Worm (Caenorhabditis elegans) whole organism, young adult: ENCODE results near the gene cdk-11.2.

ENCODE experiments used
- K12H6.12 ChIP-seq: fragments of 200-800 bp; sonication (Bioruptor generic); optimal IDR thresholded peaks from 2 replicates; lab custom pipeline; 2018; ENCODE audit warnings: mild to moderate bottlenecking, missing genetic modification characterization, missing compliant biosample characterization
- ama-1 ChIP-seq, 3 experiments: fragments of 150-350 bp in 1 of 3; sonication (generic microtip) in 2 of 3; optimal IDR thresholded peaks; 2 replicates each; lab custom pipeline; 2014 to 2018; ENCODE audit warnings: missing biosample characterization in 2 of 3, missing genetic modification characterization in 2 of 3, missing genetic modification reagents in 2 of 3
- bed-2 ChIP-seq: fragments of 200-800 bp; sonication (Bioruptor generic); IDR thresholded peaks from 2 replicates; pipeline ENCODE4 v1.3.6; 2022; ENCODE audit warnings: missing genetic modification reagents, missing genetic modification characterization, missing compliant biosample characterization
- ceh-91 ChIP-seq: fragments of 200-800 bp; sonication (Bioruptor generic); IDR thresholded peaks from 2 replicates; pipeline ENCODE4 v1.3.6; 2022; ENCODE audit warnings: missing genetic modification reagents, missing genetic modification characterization, missing compliant biosample characterization
- lin-35 ChIP-seq, 3 experiments: fragments of 150-350 bp in 2 of 3; sonication (generic microtip) in 1 of 3; optimal IDR thresholded peaks; 2 replicates each; lab custom pipeline; 2014 to 2018; ENCODE audit warnings: missing biosample characterization in 3 of 3, missing genetic modification characterization in 3 of 3, missing genetic modification reagents in 3 of 3
- lin-40 ChIP-seq: sonication (generic microtip); optimal IDR thresholded peaks from 2 replicates; lab custom pipeline; 2016; ENCODE audit warnings: missing genetic modification characterization, mild to moderate bottlenecking, missing compliant biosample characterization, missing genotype, missing genetic modification reagents
- nfya-1 ChIP-seq: sonication (generic microtip); optimal IDR thresholded peaks from 2 replicates; lab custom pipeline; 2017; ENCODE audit warnings: antibody characterized with exemption, missing compliant biosample characterization, missing genetic modification characterization, borderline replicate concordance; ENCODE audit not compliant: insufficient read depth
- nfya-2 ChIP-seq: fragments of 200-800 bp; sonication (Bioruptor generic); IDR thresholded peaks from 2 replicates; pipeline ENCODE4 v1.3.6; 2022; ENCODE audit warnings: missing genetic modification reagents, missing genetic modification characterization, missing compliant biosample characterization
- snpc-3.4 ChIP-seq: sonication (generic microtip); optimal IDR thresholded peaks from 2 replicates; lab custom pipeline; 2017; ENCODE audit warnings: missing genetic modification characterization, mild to moderate bottlenecking, missing compliant biosample characterization, antibody characterized with exemption, moderate library complexity, missing genotype, missing genetic modification reagents
- tbp1 ChIP-seq: fragments of 200-800 bp; sonication (Bioruptor generic); optimal IDR thresholded peaks from 2 replicates; lab custom pipeline; 2018; ENCODE audit warnings: mild to moderate bottlenecking, missing genetic modification characterization, missing compliant biosample characterization
- unc-130 ChIP-seq: sonication (generic microtip); optimal IDR thresholded peaks from 2 replicates; lab custom pipeline; 2016; ENCODE audit warnings: missing genetic modification reagents, missing genetic modification characterization, missing compliant biosample characterization

ce11 chrX:10393362-10393761 is 26.2 kb downstream of the cdk-11.2 start:
- no peak for TF ChIP-seq lin-35 (GFP tag; optimal IDR thresholded peaks at IDR 0.05; lab: Kevin White, UChicago)
- no peak for TF ChIP-seq unc-130 (GFP tag; lab: Kevin White, UChicago)
- TF ChIP-seq nfya-1 (tag; lab: Kevin White, UChicago), result no peak
- TF ChIP-seq lin-40 (tag; lab: Kevin White, UChicago), result no peak
- no peak for TF ChIP-seq ceh-91 (GFP tag; lab: Robert Waterston, UW)
- TF ChIP-seq ama-1 (optimal IDR thresholded peaks at IDR 0.05; lab: Kevin White, UChicago), result no peak
- no peak for TF ChIP-seq ama-1 (GFP tag; optimal IDR thresholded peaks at IDR 0.05; lab: Kevin White, UChicago)
- no peak for TF ChIP-seq snpc-3.4 (tag; lab: Kevin White, UChicago)
- no peak for TF ChIP-seq nfya-2
- TF ChIP-seq tbp1 (GFP tag; lab: Kevin White, UChicago), result no peak
- no peak for TF ChIP-seq bed-2 (GFP tag; lab: Robert Waterston, UW)
- no peak for TF ChIP-seq K12H6.12 (tag; lab: Kevin White, UChicago)
